Fruit fly (Drosophila melanogaster) whole organism, pupa: ENCODE data around the gene betaGlu.

Experiments used
- CG12605 ChIP-seq: fragments of 200-800 bp; sonication (Bioruptor generic); IDR thresholded peaks from 2 replicates; pipeline ENCODE4 v1.3.6; 2022; ENCODE audit warnings: missing biosample characterization, missing genetic modification characterization
- CG13204 ChIP-seq: fragments of 200-800 bp; sonication (Bioruptor generic); optimal IDR thresholded peaks from 2 replicates; lab custom pipeline; 2018; ENCODE audit warnings: missing biosample characterization, mild to moderate bottlenecking, missing genetic modification characterization, moderate library complexity
- CG14655 ChIP-seq: fragments of 200-800 bp; sonication (Bioruptor generic); optimal IDR thresholded peaks from 3 replicates; lab custom pipeline; 2017; ENCODE audit warnings: mild to moderate bottlenecking, missing biosample characterization, missing genetic modification reagents, missing genetic modification characterization
- CG15710 ChIP-seq: fragments of 200-800 bp; sonication (Bioruptor generic); optimal IDR thresholded peaks from 2 replicates; lab custom pipeline; 2018; ENCODE audit warnings: missing biosample characterization, mild to moderate bottlenecking, missing genetic modification characterization, moderate library complexity
- CG17806 ChIP-seq: fragments of 200-800 bp; sonication (Bioruptor generic); optimal IDR thresholded peaks from 2 replicates; lab custom pipeline; 2018; ENCODE audit warnings: missing biosample characterization, mild to moderate bottlenecking, missing genetic modification characterization, moderate library complexity
- CG4496 ChIP-seq: fragments of 200-800 bp; sonication (Bioruptor generic); IDR thresholded peaks from 3 replicates; pipeline ENCODE4 v1.3.6; 2022; ENCODE audit warnings: missing biosample characterization, missing genetic modification characterization
- CG8301 ChIP-seq: fragments of 200-800 bp; sonication (Bioruptor generic); optimal IDR thresholded peaks from 2 replicates; lab custom pipeline; 2018; ENCODE audit warnings: missing biosample characterization, mild to moderate bottlenecking, missing genetic modification characterization
- D1 ChIP-seq: fragments of 200-800 bp; sonication (Bioruptor generic); optimal IDR thresholded peaks from 2 replicates; lab custom pipeline; 2018; ENCODE audit warnings: missing biosample characterization, mild to moderate bottlenecking, missing genetic modification characterization, moderate library complexity
- EcR ChIP-seq: fragments of 200-800 bp; sonication (Bioruptor generic); optimal IDR thresholded peaks from 3 replicates; lab custom pipeline; 2019; ENCODE audit warnings: missing biosample characterization, missing genetic modification characterization, mild to moderate bottlenecking, moderate library complexity, missing genetic modification reagents
- Pif1B ChIP-seq: fragments of 200-800 bp; sonication (Bioruptor generic); optimal IDR thresholded peaks from 3 replicates; lab custom pipeline; 2016; ENCODE audit warnings: missing biosample characterization, missing genetic modification characterization
- Snoo ChIP-seq: fragments of 200-800 bp; sonication (Bioruptor generic); optimal IDR thresholded peaks from 3 replicates; lab custom pipeline; 2017; ENCODE audit warnings: missing biosample characterization, mild to moderate bottlenecking, missing genetic modification characterization, inconsistent platforms
- fd96Ca ChIP-seq: fragments of 200-800 bp; sonication (Bioruptor generic); IDR thresholded peaks from 3 replicates; pipeline ENCODE4 v1.3.6; 2022; ENCODE audit warnings: missing biosample characterization, missing genetic modification characterization
- rn ChIP-seq: fragments of 200-800 bp; sonication (Bioruptor generic); IDR thresholded peaks from 2 replicates; pipeline ENCODE4 v1.3.6; 2022; ENCODE audit warnings: missing biosample characterization, missing genetic modification characterization

dm6 chr3R:31810073-31810530, 38.5 kb upstream of the betaGlu start, which contains the start of gene Rift:
- TF ChIP-seq Snoo (tag; lab: Kevin White, UChicago), result peak; percentile 14
- TF ChIP-seq rn (GFP tag; lab: Robert Waterston, UW), result no peak
- no peak for TF ChIP-seq Pif1B (GFP tag; lab: Kevin White, UChicago)
- TF ChIP-seq CG8301 (tag; lab: Kevin White, UChicago), result no peak
- TF ChIP-seq fd96Ca, result no peak
- TF ChIP-seq D1, result no peak
- peak; percentile 72 for TF ChIP-seq CG4496
- no peak for TF ChIP-seq CG14655 (GFP tag; lab: Kevin White, UChicago)
- TF ChIP-seq CG12605 (GFP tag; lab: Robert Waterston, UW), result peak; percentile 46
- no peak for TF ChIP-seq EcR (GFP tag; lab: Kevin White, UChicago)
- TF ChIP-seq CG13204 (GFP tag; lab: Kevin White, UChicago), result no peak
- TF ChIP-seq CG15710 (tag; lab: Kevin White, UChicago), result peak; percentile 45
- peak; percentile 36 for TF ChIP-seq CG17806 (tag; lab: Kevin White, UChicago)
